Worm (Caenorhabditis elegans) whole organism, L4 larva: ENCODE results near the gene JC8.7.

Experiments used
- D1046.2 ChIP-seq: fragments of 200-800 bp; sonication (Bioruptor generic); IDR thresholded peaks from 2 replicates; pipeline ENCODE4 v1.3.6; 2022; ENCODE audit warnings: missing genetic modification characterization, missing compliant biosample characterization
- F10B5.3 ChIP-seq: sonication (generic microtip); optimal IDR thresholded peaks from 2 replicates; lab custom pipeline; 2016; ENCODE audit warnings: mild to moderate bottlenecking, missing genetic modification characterization, missing compliant biosample characterization
- F26F4.8 ChIP-seq: fragments of 200-800 bp; sonication (Bioruptor generic); conservative IDR thresholded peaks from 2 replicates; pipeline ENCODE4 v1.3.6; 2022; ENCODE audit warnings: missing genetic modification characterization, missing compliant biosample characterization
- F44E2.7 ChIP-seq: fragments of 200-800 bp; sonication (Bioruptor generic); IDR thresholded peaks from 2 replicates; pipeline ENCODE4 v2.1.2; 2022; ENCODE audit warnings: missing genetic modification characterization, missing compliant biosample characterization
- F49E8.2 ChIP-seq: sonication (generic microtip); optimal IDR thresholded peaks from 2 replicates; lab custom pipeline; 2016; ENCODE audit warnings: missing compliant biosample characterization, mild to moderate bottlenecking, missing genetic modification characterization, borderline replicate concordance
- Y48G9A.11 ChIP-seq: fragments of 200-800 bp; sonication (Bioruptor generic); IDR thresholded peaks from 2 replicates; pipeline ENCODE4 v1.3.6; 2022; ENCODE audit warnings: missing genetic modification reagents, missing genetic modification characterization, missing compliant biosample characterization
- ZK337.2 ChIP-seq: fragments of 200-800 bp; sonication (Bioruptor generic); IDR thresholded peaks from 2 replicates; pipeline ENCODE4 v1.3.6; 2022; ENCODE audit warnings: missing genetic modification reagents, missing genetic modification characterization, missing compliant biosample characterization
- ZK546.5 ChIP-seq, 2 experiments: sonication (generic microtip); optimal IDR thresholded peaks; 2 replicates each; lab custom pipeline; 2017; ENCODE audit warnings: missing biosample characterization in 2 of 2, missing genetic modification characterization in 2 of 2
- aha-1 ChIP-seq: fragments of 150-350 bp; peaks from one replicate; lab custom pipeline; 2014; ENCODE audit warnings: missing biosample characterization, missing genetic modification characterization
- aly-2 ChIP-seq: sonication (generic microtip); optimal IDR thresholded peaks from 2 replicates; lab custom pipeline; 2018; ENCODE audit warnings: missing biosample characterization, missing genetic modification characterization
- attf-4 ChIP-seq: sonication (generic microtip); optimal IDR thresholded peaks from 3 replicates; lab custom pipeline; 2017; ENCODE audit warnings: missing biosample characterization, missing genetic modification characterization
- ces-1 ChIP-seq: fragments of 150-350 bp; sonication (generic microtip); optimal IDR thresholded peaks from 4 replicates; lab custom pipeline; 2014; ENCODE audit warnings: missing biosample characterization, missing genetic modification reagents, missing genetic modification characterization
- ctbp-1 ChIP-seq: fragments of 200-800 bp; sonication (Bioruptor generic); IDR thresholded peaks from 2 replicates; pipeline ENCODE4 v1.3.6; 2022; ENCODE audit warnings: missing genetic modification reagents, missing genetic modification characterization, missing compliant biosample characterization
- daf-12 ChIP-seq: fragments of 150-350 bp; optimal IDR thresholded peaks from 2 replicates; lab custom pipeline; 2014; ENCODE audit warnings: missing biosample characterization, missing genetic modification reagents, missing genetic modification characterization
- daf-16 ChIP-seq, 3 experiments: sonication (generic microtip); optimal IDR thresholded peaks; 2 replicates each; lab custom pipeline; 2016 to 2017; ENCODE audit warnings: missing genetic modification characterization in 3 of 3, missing genetic modification reagents in 3 of 3, mild to moderate bottlenecking in 2 of 3, missing compliant biosample characterization in 2 of 3, missing biosample characterization in 1 of 3, moderate library complexity in 1 of 3
- daf-19 ChIP-seq: fragments of 200-800 bp; sonication (Bioruptor generic); conservative IDR thresholded peaks from 2 replicates; pipeline ENCODE4 v1.3.6; 2022; ENCODE audit warnings: missing genetic modification characterization, missing compliant biosample characterization
- dve-1 ChIP-seq: sonication (generic microtip); optimal IDR thresholded peaks from 2 replicates; lab custom pipeline; 2017; ENCODE audit warnings: antibody characterized with exemption, mild to moderate bottlenecking, missing genetic modification characterization, missing compliant biosample characterization; ENCODE audit not compliant: insufficient read depth
- egl-27 ChIP-seq: sonication (generic microtip); optimal IDR thresholded peaks from 3 replicates; lab custom pipeline; 2017; ENCODE audit warnings: missing biosample characterization, missing genetic modification reagents, missing genetic modification characterization
- egl-43 ChIP-seq: fragments of 200-800 bp; sonication (Bioruptor generic); IDR thresholded peaks from 2 replicates; pipeline ENCODE4 v1.3.6; 2022; ENCODE audit warnings: missing genetic modification reagents, missing genetic modification characterization, missing compliant biosample characterization
- fos-1 ChIP-seq: fragments of 150-350 bp; optimal IDR thresholded peaks from 2 replicates; lab custom pipeline; 2014; ENCODE audit warnings: missing biosample characterization, missing genetic modification characterization
- gei-8 ChIP-seq: fragments of 200-800 bp; sonication (Bioruptor generic); optimal IDR thresholded peaks from 2 replicates; lab custom pipeline; 2018; ENCODE audit warnings: mild to moderate bottlenecking, missing genetic modification characterization, missing compliant biosample characterization
- hif-1 ChIP-seq, 2 experiments: sonication (generic microtip); optimal IDR thresholded peaks; 2 replicates each; lab custom pipeline; 2016 to 2017; ENCODE audit warnings: missing compliant biosample characterization in 2 of 2, missing genetic modification characterization in 2 of 2, missing genetic modification reagents in 2 of 2, missing genotype in 2 of 2, mild to moderate bottlenecking in 1 of 2
- hlh-30 ChIP-seq: sonication (generic microtip); optimal IDR thresholded peaks from 2 replicates; lab custom pipeline; 2017; ENCODE audit warnings: antibody characterized with exemption, mild to moderate bottlenecking, missing genetic modification characterization, missing compliant biosample characterization; ENCODE audit not compliant: insufficient read depth
- hmg-1.1 ChIP-seq: fragments of 200-800 bp; sonication (Bioruptor generic); IDR thresholded peaks from 2 replicates; pipeline ENCODE4 v1.3.6; 2022; ENCODE audit warnings: missing genetic modification reagents, missing genetic modification characterization, missing compliant biosample characterization
- jun-1 ChIP-seq: fragments of 150-350 bp; optimal IDR thresholded peaks from 2 replicates; lab custom pipeline; 2014; ENCODE audit warnings: missing biosample characterization, missing genetic modification reagents, missing genetic modification characterization
- lin-39 ChIP-seq: fragments of 150-350 bp; optimal IDR thresholded peaks from 2 replicates; lab custom pipeline; 2014; ENCODE audit warnings: missing biosample characterization, missing genetic modification reagents, missing genetic modification characterization
- lsy-2 ChIP-seq, 2 experiments: fragments of 150-350 bp in 1 of 2; sonication (generic microtip) in 1 of 2; optimal IDR thresholded peaks; 2 replicates each; lab custom pipeline; 2014 to 2017; ENCODE audit warnings: missing biosample characterization in 2 of 2, missing genetic modification characterization in 2 of 2
- madf-5 ChIP-seq, 2 experiments: fragments of 200-800 bp; sonication (Bioruptor generic); IDR thresholded peaks; 2 replicates each; pipeline ENCODE4 v1.3.6; 2022; ENCODE audit warnings: missing compliant biosample characterization in 2 of 2, missing genetic modification characterization in 2 of 2
- madf-9 ChIP-seq: fragments of 200-800 bp; sonication (Bioruptor generic); conservative IDR thresholded peaks from 2 replicates; pipeline ENCODE4 v1.3.6; 2022; ENCODE audit warnings: missing genetic modification reagents, missing genetic modification characterization, missing compliant biosample characterization
- mdl-1 ChIP-seq, 2 experiments: fragments of 150-350 bp in 1 of 2; sonication (generic microtip) in 1 of 2; optimal IDR thresholded peaks; 2 replicates each; lab custom pipeline; 2014 to 2017; ENCODE audit warnings: missing biosample characterization in 2 of 2, missing genetic modification characterization in 2 of 2
- mxl-2 ChIP-seq: fragments of 200-800 bp; sonication (Bioruptor generic); conservative IDR thresholded peaks from 2 replicates; pipeline ENCODE4 v1.3.6; 2022; ENCODE audit warnings: missing genetic modification reagents, missing genetic modification characterization, missing compliant biosample characterization
- nhr-102 ChIP-seq: sonication (generic microtip); optimal IDR thresholded peaks from 2 replicates; lab custom pipeline; 2016; ENCODE audit warnings: mild to moderate bottlenecking, missing genetic modification characterization, moderate library complexity, missing compliant biosample characterization
- nhr-11 ChIP-seq: fragments of 150-350 bp; optimal IDR thresholded peaks from 2 replicates; lab custom pipeline; 2014; ENCODE audit warnings: missing biosample characterization, missing genetic modification characterization
- nhr-25 ChIP-seq: sonication (generic microtip); optimal IDR thresholded peaks from 2 replicates; lab custom pipeline; 2017; ENCODE audit warnings: missing genetic modification characterization, mild to moderate bottlenecking, missing compliant biosample characterization, antibody characterized with exemption, moderate library complexity, borderline replicate concordance; ENCODE audit not compliant: insufficient read depth
- nhr-28 ChIP-seq: fragments of 150-350 bp; optimal IDR thresholded peaks from 2 replicates; lab custom pipeline; 2014; ENCODE audit warnings: missing biosample characterization, missing genetic modification characterization
- nhr-76 ChIP-seq: fragments of 150-350 bp; optimal IDR thresholded peaks from 2 replicates; lab custom pipeline; 2014; ENCODE audit warnings: missing biosample characterization, missing genetic modification characterization
- pqm-1 ChIP-seq: sonication (generic microtip); optimal IDR thresholded peaks from 2 replicates; lab custom pipeline; 2017; ENCODE audit warnings: missing biosample characterization, missing genetic modification characterization
- saeg-2 ChIP-seq: fragments of 200-800 bp; sonication (Bioruptor generic); IDR thresholded peaks from 2 replicates; pipeline ENCODE4 v1.3.6; 2022; ENCODE audit warnings: missing genetic modification reagents, missing genetic modification characterization, missing compliant biosample characterization
- sdz-12 ChIP-seq: fragments of 200-800 bp; sonication (Bioruptor generic); optimal IDR thresholded peaks from 2 replicates; lab custom pipeline; 2018; ENCODE audit warnings: mild to moderate bottlenecking, missing genetic modification characterization, missing compliant biosample characterization
- set-16 ChIP-seq: fragments of 200-800 bp; sonication (Bioruptor generic); IDR thresholded peaks from 2 replicates; pipeline ENCODE4 v1.3.6; 2022; ENCODE audit warnings: missing genetic modification reagents, missing genetic modification characterization, missing compliant biosample characterization
- snpc-4 ChIP-seq: fragments of 150-350 bp; optimal IDR thresholded peaks from 2 replicates; lab custom pipeline; 2014; ENCODE audit warnings: missing biosample characterization, missing genetic modification characterization
- spr-3 ChIP-seq: fragments of 200-800 bp; sonication (Bioruptor generic); optimal IDR thresholded peaks from 2 replicates; lab custom pipeline; 2018; ENCODE audit warnings: mild to moderate bottlenecking, missing genetic modification characterization, missing compliant biosample characterization
- tag-97 ChIP-seq: fragments of 200-800 bp; sonication (Bioruptor generic); IDR thresholded peaks from 2 replicates; pipeline ENCODE4 v1.3.6; 2022; ENCODE audit warnings: missing genetic modification characterization, missing compliant biosample characterization
- unc-130 ChIP-seq: sonication (generic microtip); optimal IDR thresholded peaks from 2 replicates; lab custom pipeline; 2016; ENCODE audit warnings: missing genetic modification reagents, missing genetic modification characterization, missing compliant biosample characterization
- unc-39 ChIP-seq: sonication (generic microtip); optimal IDR thresholded peaks from 2 replicates; lab custom pipeline; 2017; ENCODE audit warnings: missing biosample characterization, missing genetic modification characterization
- unc-62 ChIP-seq, 3 experiments: fragments of 150-350 bp in 1 of 3; sonication (generic microtip); optimal IDR thresholded peaks in 2 of 3; peaks in 1 of 3; 1 replicate in 1 of 3; 2 replicates in 2 of 3; lab custom pipeline; 2014 to 2017; ENCODE audit warnings: missing biosample characterization in 3 of 3, missing genetic modification characterization in 3 of 3, missing genetic modification reagents in 3 of 3, missing genotype in 1 of 3
- vab-7 ChIP-seq: fragments of 200-800 bp; sonication (Bioruptor generic); IDR thresholded peaks from 2 replicates; pipeline ENCODE4 v1.3.6; 2022; ENCODE audit warnings: missing genetic modification reagents, missing genetic modification characterization, missing compliant biosample characterization
- zfp-2 ChIP-seq: sonication (generic microtip); optimal IDR thresholded peaks from 2 replicates; lab custom pipeline; 2016; ENCODE audit warnings: mild to moderate bottlenecking, missing genetic modification characterization, missing compliant biosample characterization
- zfp-3 ChIP-seq: fragments of 200-800 bp; sonication (Bioruptor generic); conservative IDR thresholded peaks from 2 replicates; pipeline ENCODE4 v1.3.6; 2022; ENCODE audit warnings: missing genetic modification reagents, missing genetic modification characterization, missing compliant biosample characterization
- zip-11 ChIP-seq: fragments of 200-800 bp; sonication (Bioruptor generic); IDR thresholded peaks from 2 replicates; pipeline ENCODE4 v1.3.6; 2022; ENCODE audit warnings: missing genetic modification characterization, missing compliant biosample characterization

Gene JC8.7

ce11 chrIV:13253841-13254240 lies 6.8 kb downstream of the JC8.7 start, which contains the start of gene ttr-45:
TSS of gene ttr-45 (plus strand) at chrIV:13254225.
- TF ChIP-seq set-16 (GFP tag; lab: Robert Waterston, UW) (no peak), ZK337.2 (GFP tag; lab: Robert Waterston, UW) (no peak), saeg-2 (GFP tag; lab: Robert Waterston, UW) (0 out of 2 replicates have a peak, but pooled peaks have one; percentile 39), mdl-1 (tag; optimal IDR thresholded peaks at IDR 0.05; lab: Kevin White, UChicago) (peak in 1 of 2 experiments; percentile 65), attf-4 (tag; lab: Kevin White, UChicago) (no peak), Y48G9A.11 (GFP tag; lab: Robert Waterston, UW) (no peak), unc-130 (GFP tag; lab: Kevin White, UChicago) (no peak), jun-1 (peak; percentile 34), daf-12 (tag; lab: Kevin White, UChicago) (no peak), nhr-25 (tag; lab: Kevin White, UChicago) (no peak), nhr-76 (tag; lab: Kevin White, UChicago) (no peak), unc-62 (GFP tag; optimal IDR thresholded peaks at IDR 0.05 in 1 of 2; lab: Kevin White, UChicago) (peak; percentile 83 to 91), unc-62 (tag; optimal IDR thresholded peaks at IDR 0.05; lab: Kevin White, UChicago) (no peak), egl-43 (no peak), daf-16 (GFP tag; optimal IDR thresholded peaks at IDR 0.05; lab: Kevin White, UChicago) (peak; percentile 21 to 83), daf-16 (tag; optimal IDR thresholded peaks at IDR 0.05; lab: Kevin White, UChicago) (peak; percentile 98), pqm-1 (tag; lab: Kevin White, UChicago) (peak; percentile 96), madf-5 (GFP tag; IDR thresholded peaks at IDR 0.05; lab: Robert Waterston, UW) (no peak), ctbp-1 (GFP tag; lab: Robert Waterston, UW) (no peak), zip-11 (no peak), lsy-2 (tag; optimal IDR thresholded peaks at IDR 0.05; lab: Kevin White, UChicago) (peak in 1 of 2 experiments; percentile 45), vab-7 (GFP tag; lab: Robert Waterston, UW) (no peak), gei-8 (no peak), F26F4.8 (GFP tag; lab: Robert Waterston, UW) (no peak), zfp-2 (tag; lab: Kevin White, UChicago) (no peak), nhr-11 (tag; lab: Kevin White, UChicago) (peak; percentile 77), fos-1 (tag; lab: Kevin White, UChicago) (no peak), mxl-2 (GFP tag; lab: Robert Waterston, UW) (no peak), zfp-3 (GFP tag; lab: Robert Waterston, UW) (peak; percentile 43; the same call in 1 of the 2 replicates), madf-9 (GFP tag; lab: Robert Waterston, UW) (no peak), F44E2.7 (GFP tag; lab: Robert Waterston, UW) (no peak), tag-97 (no peak), snpc-4 (tag; lab: Kevin White, UChicago) (no peak), nhr-28 (tag; lab: Kevin White, UChicago) (peak; percentile 93), F49E8.2 (tag; lab: Kevin White, UChicago) (no peak), unc-39 (tag; lab: Kevin White, UChicago) (no peak), egl-27 (no peak), lin-39 (tag; lab: Kevin White, UChicago) (no peak), ces-1 (GFP tag; lab: Kevin White, UChicago) (no peak), nhr-102 (tag; lab: Kevin White, UChicago) (peak; percentile 70), aha-1 (tag; lab: Kevin White, UChicago) (no peak), dve-1 (tag; lab: Kevin White, UChicago) (peak; percentile 95), aly-2 (tag; lab: Kevin White, UChicago) (no peak), F10B5.3 (tag; lab: Kevin White, UChicago) (no peak), daf-19 (GFP tag; lab: Robert Waterston, UW) (no peak), hlh-30 (tag; lab: Kevin White, UChicago) (peak; percentile 69), sdz-12 (GFP tag; lab: Kevin White, UChicago) (no peak), spr-3 (GFP tag; lab: Kevin White, UChicago) (no peak), D1046.2 (no peak), hmg-1.1 (GFP tag; lab: Robert Waterston, UW) (no peak), hif-1 (tag; optimal IDR thresholded peaks at IDR 0.05; lab: Kevin White, UChicago) (peak in 1 of 2 experiments; percentile 43), ZK546.5 (tag; optimal IDR thresholded peaks at IDR 0.05; lab: Kevin White, UChicago) (no peak)
